Comparison of ENCODE assay signal across 1 fruit fly cellular context in genomic region chr3R:21349039-21349781, dm6.
A peak's percentile ranks its signal among the peaks of the same experiment; 100 is the strongest.
TF ChIP-seq lines count a peak whose summit lies in the region.

aus (minus strand) TSS chr3R:21349601.

TF ChIP-seq in whole organism, embryonic, 481 proteins besides CTCF, POLR2A, EP300 and RAD21 (continued from another document and continues in another):
- TF ChIP-seq CG42726 (GFP tag; IDR thresholded peaks at IDR 0.05; lab: Robert Waterston, UW; ENCODE audit: partially characterized antibody) (no peak), phol (tag; optimal IDR thresholded peaks at IDR 0.05; lab: Kevin White, UChicago) (peak; percentile 12), CG17612 (GFP tag; IDR thresholded peaks at IDR 0.05; lab: Robert Waterston, UW) (no peak), wek (GFP tag; optimal IDR thresholded peaks at IDR 0.05; lab: Kevin White, UChicago) (no peak), Dek (tag; optimal IDR thresholded peaks at IDR 0.05; lab: Kevin White, UChicago) (no peak), Dbx (GFP tag; IDR thresholded peaks at IDR 0.05; lab: Robert Waterston, UW) (no peak), fd64A (GFP tag; optimal IDR thresholded peaks at IDR 0.05; lab: Kevin White, UChicago) (no peak), ewg (GFP tag; optimal IDR thresholded peaks at IDR 0.05; lab: Kevin White, UChicago) (peak; percentile 77), org-1 (GFP tag; optimal IDR thresholded peaks at IDR 0.05; lab: Kevin White, UChicago) (no peak), her (GFP tag; optimal IDR thresholded peaks at IDR 0.05; lab: Kevin White, UChicago) (no peak), kay (GFP tag; optimal IDR thresholded peaks at IDR 0.05; lab: Kevin White, UChicago) (no peak), gsb (GFP tag; IDR thresholded peaks at IDR 0.05; lab: Robert Waterston, UW) (no peak), repo (GFP tag; optimal IDR thresholded peaks at IDR 0.05; lab: Kevin White, UChicago) (no peak), lab (GFP tag; optimal IDR thresholded peaks at IDR 0.05; lab: Kevin White, UChicago) (peak; percentile 59), CG18619 (GFP tag; optimal IDR thresholded peaks at IDR 0.05; lab: Kevin White, UChicago) (no peak), CG5180 (GFP tag; optimal IDR thresholded peaks at IDR 0.05; lab: Kevin White, UChicago) (peak; percentile 16), zf30C (GFP tag; optimal IDR thresholded peaks at IDR 0.05; lab: Kevin White, UChicago) (peak; percentile 22), z (GFP tag; IDR thresholded peaks at IDR 0.05; lab: Robert Waterston, UW) (no peak), Camta (GFP tag; optimal IDR thresholded peaks at IDR 0.05; lab: Kevin White, UChicago) (no peak), nau (GFP tag; optimal IDR thresholded peaks at IDR 0.05; lab: Kevin White, UChicago) (peak; percentile 2), H15 (GFP tag; IDR thresholded peaks at IDR 0.05; lab: Robert Waterston, UW) (no peak), CG6272 (GFP tag; IDR thresholded peaks at IDR 0.05; lab: Robert Waterston, UW) (no peak), Doc3 (GFP tag; IDR thresholded peaks at IDR 0.05; lab: Robert Waterston, UW; ENCODE audit: partially characterized antibody) (no peak), bab2 (GFP tag; optimal IDR thresholded peaks at IDR 0.05; lab: Kevin White, UChicago) (no peak), grn (GFP tag; optimal IDR thresholded peaks at IDR 0.05; lab: Kevin White, UChicago) (peak; percentile 37), Pdp1 (GFP tag; optimal IDR thresholded peaks at IDR 0.05; lab: Kevin White, UChicago) (no peak), vnd (GFP tag; IDR thresholded peaks at IDR 0.05; lab: Robert Waterston, UW; ENCODE audit: partially characterized antibody) (no peak), CG10979 (tag; optimal IDR thresholded peaks at IDR 0.05; lab: Kevin White, UChicago) (no peak), prd (optimal IDR thresholded peaks at IDR 0.05; lab: Kevin White, UChicago) (no peak), prd (GFP tag; IDR thresholded peaks at IDR 0.05; lab: Robert Waterston, UW) (no peak), CG10654 (GFP tag; optimal IDR thresholded peaks at IDR 0.05; lab: Kevin White, UChicago) (no peak), nerfin-1 (tag; optimal IDR thresholded peaks at IDR 0.05; lab: Kevin White, UChicago) (peak; percentile 38), luna (GFP tag; optimal IDR thresholded peaks at IDR 0.05; lab: Kevin White, UChicago) (no peak), sug (tag; optimal IDR thresholded peaks at IDR 0.05; lab: Kevin White, UChicago) (peak; percentile 6), CG16779 (GFP tag; IDR thresholded peaks at IDR 0.05; lab: Robert Waterston, UW) (no peak), CG9437 (GFP tag; optimal IDR thresholded peaks at IDR 0.05; lab: Kevin White, UChicago) (no peak), Rx (GFP tag; IDR thresholded peaks at IDR 0.05; lab: Robert Waterston, UW) (no peak), chinmo (GFP tag; IDR thresholded peaks at IDR 0.05; lab: Robert Waterston, UW; ENCODE audit: partially characterized antibody) (no peak), CG7556 (GFP tag; optimal IDR thresholded peaks at IDR 0.05; lab: Kevin White, UChicago) (no peak), Adf1 (GFP tag; IDR thresholded peaks at IDR 0.05; lab: Robert Waterston, UW) (no peak), ERR (GFP tag; optimal IDR thresholded peaks at IDR 0.05; lab: Kevin White, UChicago) (peak; percentile 33), CG13287 (GFP tag; IDR thresholded peaks at IDR 0.05; lab: Robert Waterston, UW; ENCODE audit: partially characterized antibody) (no peak), PHDP (tag; optimal IDR thresholded peaks at IDR 0.05; lab: Kevin White, UChicago) (peak; percentile 3), dimm (GFP tag; IDR thresholded peaks at IDR 0.05; lab: Robert Waterston, UW) (no peak), caup (GFP tag; optimal IDR thresholded peaks at IDR 0.05; lab: Kevin White, UChicago; ENCODE audit: severe bottlenecking) (no peak), HLH4C (GFP tag; IDR thresholded peaks at IDR 0.05; lab: Robert Waterston, UW; ENCODE audit: partially characterized antibody) (no peak), Ets97D (GFP tag; optimal IDR thresholded peaks at IDR 0.05; lab: Kevin White, UChicago) (peak; percentile 14), sens (GFP tag; lab: Kevin White, UChicago) (peak; percentile 89), Xbp1 (GFP tag; optimal IDR thresholded peaks at IDR 0.05; lab: Kevin White, UChicago) (no peak), CG6813 (GFP tag; optimal IDR thresholded peaks at IDR 0.05; lab: Kevin White, UChicago) (peak; percentile 14), tap (tag; optimal IDR thresholded peaks at IDR 0.05; lab: Kevin White, UChicago) (peak; percentile 23), sc (optimal IDR thresholded peaks at IDR 0.05; lab: Kevin White, UChicago) (no peak), sc (GFP tag; optimal IDR thresholded peaks at IDR 0.05; lab: Kevin White, UChicago) (no peak), CG15514 (GFP tag; optimal IDR thresholded peaks at IDR 0.05; lab: Kevin White, UChicago) (peak; percentile 71), mirr (GFP tag; optimal IDR thresholded peaks at IDR 0.05; lab: Kevin White, UChicago) (peak; percentile 31), NK7.1 (GFP tag; optimal IDR thresholded peaks at IDR 0.05; lab: Kevin White, UChicago) (no peak), trh (GFP tag; optimal IDR thresholded peaks at IDR 0.05; lab: Kevin White, UChicago) (no peak), CG12744 (GFP tag; optimal IDR thresholded peaks at IDR 0.05; lab: Kevin White, UChicago) (no peak), trem (tag; optimal IDR thresholded peaks at IDR 0.05; lab: Kevin White, UChicago) (peak; percentile 55), CG3065 (GFP tag; optimal IDR thresholded peaks at IDR 0.05; lab: Kevin White, UChicago) (no peak), CG10321 (GFP tag; IDR thresholded peaks at IDR 0.05; lab: Robert Waterston, UW) (no peak), CG13894 (tag; optimal IDR thresholded peaks at IDR 0.05; lab: Kevin White, UChicago) (no peak), CG12299 (tag; optimal IDR thresholded peaks at IDR 0.05; lab: Kevin White, UChicago) (no peak), cato (GFP tag; optimal IDR thresholded peaks at IDR 0.05; lab: Kevin White, UChicago; ENCODE audit: borderline replicate concordance) (no peak), Lhr (GFP tag; optimal IDR thresholded peaks at IDR 0.05; lab: Kevin White, UChicago) (peak; percentile 41), pzg (GFP tag; optimal IDR thresholded peaks at IDR 0.05; lab: Kevin White, UChicago) (peak; percentile 81), CG17186 (GFP tag; optimal IDR thresholded peaks at IDR 0.05; lab: Kevin White, UChicago) (peak; percentile 45), Deaf1 (tag; optimal IDR thresholded peaks at IDR 0.05; lab: Kevin White, UChicago) (peak; percentile 74), chm (GFP tag; IDR thresholded peaks at IDR 0.05; lab: Robert Waterston, UW) (no peak), CG6765 (GFP tag; optimal IDR thresholded peaks at IDR 0.05; lab: Kevin White, UChicago) (no peak), CG10209 (GFP tag; optimal IDR thresholded peaks at IDR 0.05; lab: Kevin White, UChicago) (no peak), Atf3 (GFP tag; optimal IDR thresholded peaks at IDR 0.05; lab: Kevin White, UChicago) (no peak), sqz (GFP tag; optimal IDR thresholded peaks at IDR 0.05; lab: Kevin White, UChicago) (peak; percentile 14), lov (optimal IDR thresholded peaks at IDR 0.05; lab: Kevin White, UChicago) (no peak), lov (GFP tag; IDR thresholded peaks at IDR 0.05; lab: Robert Waterston, UW) (no peak), CG1602 (GFP tag; optimal IDR thresholded peaks at IDR 0.05; lab: Kevin White, UChicago) (no peak), maf-S (GFP tag; optimal IDR thresholded peaks at IDR 0.05; lab: Kevin White, UChicago) (no peak), CHES-1-like (GFP tag; optimal IDR thresholded peaks at IDR 0.05; lab: Kevin White, UChicago) (no peak), CG2712 (tag; optimal IDR thresholded peaks at IDR 0.05; lab: Kevin White, UChicago) (peak; percentile 41), YL-1 (GFP tag; optimal IDR thresholded peaks at IDR 0.05; lab: Kevin White, UChicago) (no peak), CG3838 (GFP tag; optimal IDR thresholded peaks at IDR 0.05; lab: Kevin White, UChicago) (no peak), btn (GFP tag; optimal IDR thresholded peaks at IDR 0.05; lab: Kevin White, UChicago) (no peak), CG14441 (GFP tag; IDR thresholded peaks at IDR 0.05; lab: Robert Waterston, UW) (no peak), Drgx (GFP tag; IDR thresholded peaks at IDR 0.05; lab: Robert Waterston, UW) (no peak), Elba2 (GFP tag; optimal IDR thresholded peaks at IDR 0.05; lab: Kevin White, UChicago) (no peak), pita (GFP tag; optimal IDR thresholded peaks at IDR 0.05; lab: Kevin White, UChicago) (peak; percentile 67), schlank (tag; optimal IDR thresholded peaks at IDR 0.05; lab: Kevin White, UChicago) (no peak), Dp (GFP tag; optimal IDR thresholded peaks at IDR 0.05; lab: Kevin White, UChicago) (peak; percentile 90), CG9727 (GFP tag; optimal IDR thresholded peaks at IDR 0.05; lab: Kevin White, UChicago) (peak; percentile 12), aop (GFP tag; IDR thresholded peaks at IDR 0.05; lab: Robert Waterston, UW) (no peak), CG10959 (GFP tag; IDR thresholded peaks at IDR 0.05; lab: Robert Waterston, UW) (no peak), kah (GFP tag; optimal IDR thresholded peaks at IDR 0.05; lab: Kevin White, UChicago) (peak; percentile 22), CG17568 (GFP tag; optimal IDR thresholded peaks at IDR 0.05; lab: Kevin White, UChicago) (no peak), CG7271 (tag; optimal IDR thresholded peaks at IDR 0.05; lab: Kevin White, UChicago) (no peak), H2.0 (GFP tag; IDR thresholded peaks at IDR 0.05; lab: Robert Waterston, UW) (no peak), CG6683 (GFP tag; optimal IDR thresholded peaks at IDR 0.05; lab: Kevin White, UChicago) (no peak), mam (GFP tag; optimal IDR thresholded peaks at IDR 0.05; lab: Kevin White, UChicago) (no peak), sd (tag; optimal IDR thresholded peaks at IDR 0.05; lab: Kevin White, UChicago) (peak; percentile 6), CG6854 (GFP tag; optimal IDR thresholded peaks at IDR 0.05; lab: Kevin White, UChicago) (no peak), B-H2 (GFP tag; optimal IDR thresholded peaks at IDR 0.05; lab: Kevin White, UChicago) (peak; percentile 16), C15 (GFP tag; IDR thresholded peaks at IDR 0.05; lab: Robert Waterston, UW) (no peak), bbx (GFP tag; IDR thresholded peaks at IDR 0.05; lab: Robert Waterston, UW; ENCODE audit: partially characterized antibody) (no peak), insv (GFP tag; optimal IDR thresholded peaks at IDR 0.05; lab: Kevin White, UChicago) (peak in 1 of 2 experiments; percentile 10), dm (GFP tag; optimal IDR thresholded peaks at IDR 0.05; lab: Kevin White, UChicago) (no peak), pan (optimal IDR thresholded peaks at IDR 0.05; lab: Kevin White, UChicago) (no peak), pan (GFP tag; optimal IDR thresholded peaks at IDR 0.05 in 1 of 2, IDR thresholded peaks at IDR 0.05 in 1 of 2) (no peak), Hey (tag; optimal IDR thresholded peaks at IDR 0.05; lab: Kevin White, UChicago) (no peak), CG2199 (GFP tag; IDR thresholded peaks at IDR 0.05; lab: Robert Waterston, UW) (no peak), Taf1 (GFP tag; IDR thresholded peaks at IDR 0.05; lab: Robert Waterston, UW) (no peak), CG4820 (GFP tag; optimal IDR thresholded peaks at IDR 0.05; lab: Kevin White, UChicago) (no peak), CkIIα-i1 (GFP tag; IDR thresholded peaks at IDR 0.05; lab: Robert Waterston, UW) (no peak), CG17829 (tag; optimal IDR thresholded peaks at IDR 0.05; lab: Kevin White, UChicago) (no peak), crp (GFP tag; optimal IDR thresholded peaks at IDR 0.05; lab: Kevin White, UChicago) (peak in 1 of 2 experiments; percentile 2), pfk (GFP tag; optimal IDR thresholded peaks at IDR 0.05; lab: Kevin White, UChicago) (peak; percentile 25), CG7987 (GFP tag; optimal IDR thresholded peaks at IDR 0.05; lab: Kevin White, UChicago) (peak; percentile 34), D (optimal IDR thresholded peaks at IDR 0.05; lab: Kevin White, UChicago) (peak; percentile 77), D (GFP tag; optimal IDR thresholded peaks at IDR 0.05; lab: Kevin White, UChicago) (no peak), CG30403 (GFP tag; optimal IDR thresholded peaks at IDR 0.05; lab: Kevin White, UChicago) (no peak), CG7372 (GFP tag; IDR thresholded peaks at IDR 0.05; lab: Robert Waterston, UW) (no peak), wdn (GFP tag; IDR thresholded peaks at IDR 0.05; lab: Robert Waterston, UW) (no peak), chn (GFP tag; optimal IDR thresholded peaks at IDR 0.05; lab: Kevin White, UChicago) (no peak), BtbVII (GFP tag; optimal IDR thresholded peaks at IDR 0.05; lab: Kevin White, UChicago) (no peak), Abd-B (GFP tag; optimal IDR thresholded peaks at IDR 0.05; lab: Kevin White, UChicago) (no peak), amos (GFP tag; IDR thresholded peaks at IDR 0.05; lab: Robert Waterston, UW; ENCODE audit: partially characterized antibody) (no peak), CG10462 (GFP tag; optimal IDR thresholded peaks at IDR 0.05; lab: Kevin White, UChicago) (no peak), ab (GFP tag; optimal IDR thresholded peaks at IDR 0.05; lab: Kevin White, UChicago) (no peak), hth (optimal IDR thresholded peaks at IDR 0.05; lab: Kevin White, UChicago) (no peak), CG3847 (GFP tag; IDR thresholded peaks at IDR 0.05; lab: Robert Waterston, UW) (no peak), CG2889 (GFP tag; IDR thresholded peaks at IDR 0.05; lab: Robert Waterston, UW) (no peak), CG32532 (GFP tag; IDR thresholded peaks at IDR 0.05; lab: Robert Waterston, UW) (no peak), Asciz (GFP tag; optimal IDR thresholded peaks at IDR 0.05; lab: Kevin White, UChicago) (no peak), CG2875 (GFP tag; optimal IDR thresholded peaks at IDR 0.05; lab: Kevin White, UChicago) (peak; percentile 45), stc (GFP tag; IDR thresholded peaks at IDR 0.05; lab: Robert Waterston, UW) (no peak), scrt (GFP tag; optimal IDR thresholded peaks at IDR 0.05; lab: Kevin White, UChicago) (peak; percentile 17), CG9609 (GFP tag; optimal IDR thresholded peaks at IDR 0.05; lab: Kevin White, UChicago) (no peak), CG1792 (GFP tag; optimal IDR thresholded peaks at IDR 0.05; lab: Kevin White, UChicago) (no peak), CG30020 (tag; optimal IDR thresholded peaks at IDR 0.05; lab: Kevin White, UChicago) (no peak), Spps (tag; optimal IDR thresholded peaks at IDR 0.05; lab: Kevin White, UChicago) (no peak), Side (GFP tag; optimal IDR thresholded peaks at IDR 0.05; lab: Kevin White, UChicago) (no peak), Dip2 (GFP tag; IDR thresholded peaks at IDR 0.05; lab: Robert Waterston, UW) (no peak)
